Fruit fly (Drosophila melanogaster) whole organism, embryonic: ENCODE results near the gene CG7377.

Experiments used
- CG33557 ChIP-seq: fragments of 200-800 bp; sonication (Bioruptor generic); optimal IDR thresholded peaks from 2 replicates; lab custom pipeline; 2019; ENCODE audit warnings: missing biosample characterization, mild to moderate bottlenecking, missing genetic modification characterization, moderate library complexity
- CG9817 ChIP-seq: fragments of 200-800 bp; sonication (Bioruptor generic); optimal IDR thresholded peaks from 2 replicates; lab custom pipeline; 2018; ENCODE audit warnings: missing biosample characterization, mild to moderate bottlenecking, missing genetic modification characterization, moderate library complexity
- Hmr ChIP-seq: fragments of 200-800 bp; sonication (Bioruptor generic); optimal IDR thresholded peaks from 3 replicates; lab custom pipeline; 2017; ENCODE audit warnings: mild to moderate bottlenecking, missing biosample characterization, missing genetic modification reagents, missing genetic modification characterization
- NfI ChIP-seq: fragments of 200-800 bp; sonication (Bioruptor generic); optimal IDR thresholded peaks from 3 replicates; lab custom pipeline; 2018; ENCODE audit warnings: missing biosample characterization, mild to moderate bottlenecking, missing genetic modification characterization, moderate library complexity
- amos ChIP-seq: fragments of 200-800 bp; sonication (Bioruptor generic); IDR thresholded peaks from 2 replicates; pipeline ENCODE4 v1.3.6; 2022; ENCODE audit warnings: missing biosample characterization, missing genetic modification characterization; ENCODE audit not compliant: partially characterized antibody
- crc ChIP-seq: fragments of 200-800 bp; sonication (Bioruptor generic); optimal IDR thresholded peaks from 2 replicates; lab custom pipeline; 2016; ENCODE audit warnings: missing biosample characterization, missing genetic modification characterization
- psq ChIP-seq: fragments of 200-800 bp; sonication (Bioruptor generic); optimal IDR thresholded peaks from 2 replicates; lab custom pipeline; 2017; ENCODE audit warnings: missing biosample characterization, missing genetic modification characterization

DNA sequence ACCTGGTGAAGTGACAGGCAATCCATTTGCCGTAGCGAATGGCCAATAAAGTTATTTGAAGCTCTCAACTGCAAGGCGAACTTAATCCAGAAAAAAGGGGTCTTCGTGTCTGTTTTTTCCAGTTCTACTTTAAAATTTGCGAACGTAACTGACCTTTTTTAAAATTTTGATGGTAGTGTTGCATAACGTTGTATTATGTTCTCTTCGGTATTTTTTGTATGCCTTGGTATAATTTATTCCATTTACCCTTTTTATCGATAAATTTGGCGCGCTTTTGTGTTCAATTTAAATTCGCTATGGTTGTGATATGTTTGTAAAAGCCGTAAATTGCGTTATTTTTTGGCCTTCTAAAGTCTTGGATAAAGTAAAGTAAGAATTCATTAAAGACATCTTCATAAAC lies 41.2 kb downstream of the CG7377 start:
- TF ChIP-seq CG9817 (tag; lab: Kevin White, UChicago): no peak
- no peak for TF ChIP-seq amos
- TF ChIP-seq crc (GFP tag; lab: Kevin White, UChicago): no peak
- no peak for TF ChIP-seq NfI (GFP tag; lab: Kevin White, UChicago)
- TF ChIP-seq psq (GFP tag; lab: Kevin White, UChicago): no peak
- TF ChIP-seq Hmr (GFP tag; lab: Kevin White, UChicago): no peak
- TF ChIP-seq CG33557 (GFP tag; lab: Kevin White, UChicago): no peak
